Worm (Caenorhabditis elegans) whole organism, L3 larva: ENCODE data around the gene Y75B8A.6.

Experiments used
- R02D3.7 ChIP-seq: fragments of 150-350 bp; optimal IDR thresholded peaks from 2 replicates; lab custom pipeline; 2014; ENCODE audit warnings: missing biosample characterization, missing genetic modification characterization
- ama-1 ChIP-seq: fragments of 150-350 bp; optimal IDR thresholded peaks from 2 replicates; lab custom pipeline; 2018
- ceh-16 ChIP-seq: sonication (generic microtip); optimal IDR thresholded peaks from 2 replicates; lab custom pipeline; 2017; ENCODE audit warnings: missing biosample characterization, missing genetic modification characterization
- ceh-28 ChIP-seq: fragments of 150-350 bp; optimal IDR thresholded peaks from 2 replicates; lab custom pipeline; 2014; ENCODE audit warnings: missing biosample characterization, missing genetic modification reagents, missing genetic modification characterization
- ceh-9 ChIP-seq: sonication (generic microtip); optimal IDR thresholded peaks from 2 replicates; lab custom pipeline; 2018; ENCODE audit warnings: missing biosample characterization, missing genetic modification characterization
- daf-12 ChIP-seq: fragments of 150-350 bp; optimal IDR thresholded peaks from 2 replicates; lab custom pipeline; 2014; ENCODE audit warnings: missing biosample characterization, missing genetic modification reagents, missing genetic modification characterization
- egl-27 ChIP-seq: sonication (generic microtip); optimal IDR thresholded peaks from 4 replicates; lab custom pipeline; 2017; ENCODE audit warnings: missing biosample characterization, missing genetic modification reagents, missing genetic modification characterization
- egl-5 ChIP-seq: fragments of 150-350 bp; optimal IDR thresholded peaks from 2 replicates; lab custom pipeline; 2017; ENCODE audit warnings: missing biosample characterization, missing genetic modification reagents, missing genetic modification characterization, inconsistent platforms
- eor-1 ChIP-seq, 2 experiments: fragments of 150-350 bp; optimal IDR thresholded peaks; 2 replicates each; lab custom pipeline; 2014 to 2018; ENCODE audit warnings: missing biosample characterization in 2 of 2, missing genetic modification characterization in 2 of 2
- fkh-10 ChIP-seq: sonication (generic microtip); optimal IDR thresholded peaks from 2 replicates; lab custom pipeline; 2017; ENCODE audit warnings: missing biosample characterization, missing genetic modification reagents, missing genetic modification characterization
- fkh-2 ChIP-seq: fragments of 150-350 bp; optimal IDR thresholded peaks from 2 replicates; lab custom pipeline; 2014; ENCODE audit warnings: missing biosample characterization, missing genetic modification reagents, missing genetic modification characterization
- hmg-11 ChIP-seq: sonication (generic microtip); optimal IDR thresholded peaks from 2 replicates; lab custom pipeline; 2016; ENCODE audit warnings: missing genetic modification characterization, missing compliant biosample characterization
- jun-1 ChIP-seq: fragments of 150-350 bp; optimal IDR thresholded peaks from 2 replicates; lab custom pipeline; 2014; ENCODE audit warnings: missing biosample characterization, missing genetic modification reagents, missing genetic modification characterization
- lin-15B ChIP-seq: fragments of 150-350 bp; optimal IDR thresholded peaks from 2 replicates; lab custom pipeline; 2014; ENCODE audit warnings: missing biosample characterization, missing genetic modification characterization
- lin-39 ChIP-seq: fragments of 150-350 bp; optimal IDR thresholded peaks from 2 replicates; lab custom pipeline; 2018; ENCODE audit warnings: missing biosample characterization, missing genetic modification reagents, missing genetic modification characterization
- lsy-12 ChIP-seq: sonication (generic microtip); optimal IDR thresholded peaks from 2 replicates; lab custom pipeline; 2016; ENCODE audit warnings: mild to moderate bottlenecking, missing genetic modification characterization, missing compliant biosample characterization
- mdl-1 ChIP-seq: fragments of 150-350 bp; optimal IDR thresholded peaks from 2 replicates; lab custom pipeline; 2014; ENCODE audit warnings: missing biosample characterization, missing genetic modification characterization
- mml-1 ChIP-seq: fragments of 150-350 bp; sonication (generic microtip); optimal IDR thresholded peaks from 3 replicates; lab custom pipeline; 2014; ENCODE audit warnings: missing biosample characterization, missing genetic modification characterization
- nfya-1 ChIP-seq: sonication (generic microtip); optimal IDR thresholded peaks from 2 replicates; lab custom pipeline; 2017; ENCODE audit warnings: missing genetic modification characterization, mild to moderate bottlenecking, missing compliant biosample characterization, antibody characterized with exemption, moderate library complexity; ENCODE audit not compliant: insufficient read depth
- nhr-11 ChIP-seq: fragments of 150-350 bp; optimal IDR thresholded peaks from 2 replicates; lab custom pipeline; 2014; ENCODE audit warnings: missing biosample characterization, missing genetic modification characterization
- nhr-12 ChIP-seq: fragments of 150-350 bp; optimal IDR thresholded peaks from 2 replicates; lab custom pipeline; 2014; ENCODE audit warnings: missing biosample characterization, missing genetic modification characterization
- nhr-23 ChIP-seq: fragments of 150-350 bp; optimal IDR thresholded peaks from 2 replicates; lab custom pipeline; 2014; ENCODE audit warnings: missing biosample characterization, missing genetic modification reagents, missing genetic modification characterization
- nhr-237 ChIP-seq: fragments of 150-350 bp; optimal IDR thresholded peaks from 2 replicates; lab custom pipeline; 2014; ENCODE audit warnings: missing biosample characterization, missing genetic modification characterization
- nhr-28 ChIP-seq: fragments of 150-350 bp; optimal IDR thresholded peaks from 2 replicates; lab custom pipeline; 2014; ENCODE audit warnings: missing biosample characterization, missing genetic modification characterization
- nhr-43 ChIP-seq: sonication (generic microtip); optimal IDR thresholded peaks from 2 replicates; lab custom pipeline; 2016; ENCODE audit warnings: mild to moderate bottlenecking, missing genetic modification characterization, missing compliant biosample characterization; ENCODE audit not compliant: poor library complexity, severe bottlenecking
- nhr-67 ChIP-seq: fragments of 150-350 bp; optimal IDR thresholded peaks from 2 replicates; lab custom pipeline; 2014; ENCODE audit warnings: missing biosample characterization, missing genetic modification characterization
- nhr-76 ChIP-seq: fragments of 150-350 bp; sonication (generic microtip); optimal IDR thresholded peaks from 5 replicates; lab custom pipeline; 2014; ENCODE audit warnings: missing biosample characterization, missing genetic modification characterization
- nhr-77 ChIP-seq: fragments of 150-350 bp; optimal IDR thresholded peaks from 2 replicates; lab custom pipeline; 2014; ENCODE audit warnings: missing biosample characterization, missing genetic modification characterization
- pha-4 ChIP-seq: fragments of 150-350 bp; optimal IDR thresholded peaks from 2 replicates; lab custom pipeline; 2014; ENCODE audit warnings: missing biosample characterization, missing genetic modification reagents, missing genetic modification characterization
- pqm-1 ChIP-seq: fragments of 150-350 bp; optimal IDR thresholded peaks from 2 replicates; lab custom pipeline; 2017; ENCODE audit warnings: missing biosample characterization, missing genetic modification characterization, inconsistent platforms
- sea-2 ChIP-seq: fragments of 150-350 bp; sonication (generic microtip); optimal IDR thresholded peaks from 4 replicates; lab custom pipeline; 2014; ENCODE audit warnings: missing biosample characterization, missing genetic modification reagents, missing genetic modification characterization
- skn-1 ChIP-seq: fragments of 150-350 bp; optimal IDR thresholded peaks from 2 replicates; lab custom pipeline; 2014; ENCODE audit warnings: missing biosample characterization, missing genetic modification characterization
- snpc-4 ChIP-seq: fragments of 150-350 bp; optimal IDR thresholded peaks from 2 replicates; lab custom pipeline; 2014; ENCODE audit warnings: missing biosample characterization, missing genetic modification characterization
- tbx-2 ChIP-seq: sonication (generic microtip); optimal IDR thresholded peaks from 2 replicates; lab custom pipeline; 2016; ENCODE audit warnings: mild to moderate bottlenecking, missing genetic modification characterization, missing compliant biosample characterization
- unc-39 ChIP-seq: sonication (generic microtip); optimal IDR thresholded peaks from 4 replicates; lab custom pipeline; 2017; ENCODE audit warnings: missing biosample characterization, missing genetic modification characterization
- unc-62 ChIP-seq: fragments of 150-350 bp; sonication (generic microtip); optimal IDR thresholded peaks from 4 replicates; lab custom pipeline; 2014; ENCODE audit warnings: missing biosample characterization, missing genetic modification reagents, missing genetic modification characterization
- zag-1 ChIP-seq: fragments of 150-350 bp; optimal IDR thresholded peaks from 2 replicates; lab custom pipeline; 2014; ENCODE audit warnings: missing biosample characterization, missing genetic modification characterization
- ztf-11 ChIP-seq: fragments of 150-350 bp; optimal IDR thresholded peaks from 2 replicates; lab custom pipeline; 2014; ENCODE audit warnings: missing biosample characterization, missing genetic modification characterization

Y75B8A.6 gene

ce11 chrIII:12130769-12131168 is 626 bp upstream of the Y75B8A.6 start:
- TF ChIP-seq sea-2: no peak
- TF ChIP-seq nfya-1 (tag; lab: Kevin White, UChicago): no peak
- TF ChIP-seq mml-1: no peak
- no peak for TF ChIP-seq egl-27
- no peak for TF ChIP-seq lin-15B (tag; lab: Kevin White, UChicago)
- no peak for TF ChIP-seq skn-1
- TF ChIP-seq egl-5 (tag; lab: Kevin White, UChicago): no peak
- TF ChIP-seq R02D3.7: no peak
- no peak for TF ChIP-seq nhr-237 (tag; lab: Kevin White, UChicago)
- no peak for TF ChIP-seq snpc-4
- no peak for TF ChIP-seq nhr-23
- TF ChIP-seq nhr-28 (tag; lab: Kevin White, UChicago): no peak
- no peak for TF ChIP-seq hmg-11 (tag; lab: Kevin White, UChicago)
- no peak for TF ChIP-seq unc-62
- no peak for TF ChIP-seq nhr-76 (tag; lab: Kevin White, UChicago)
- no peak for TF ChIP-seq unc-39 (tag; lab: Kevin White, UChicago)
- TF ChIP-seq fkh-10 (GFP tag; lab: Kevin White, UChicago): no peak
- TF ChIP-seq nhr-12 (tag; lab: Kevin White, UChicago): no peak
- TF ChIP-seq nhr-11: no peak
- TF ChIP-seq, all 47 proteins: peak for 0

DNA sequence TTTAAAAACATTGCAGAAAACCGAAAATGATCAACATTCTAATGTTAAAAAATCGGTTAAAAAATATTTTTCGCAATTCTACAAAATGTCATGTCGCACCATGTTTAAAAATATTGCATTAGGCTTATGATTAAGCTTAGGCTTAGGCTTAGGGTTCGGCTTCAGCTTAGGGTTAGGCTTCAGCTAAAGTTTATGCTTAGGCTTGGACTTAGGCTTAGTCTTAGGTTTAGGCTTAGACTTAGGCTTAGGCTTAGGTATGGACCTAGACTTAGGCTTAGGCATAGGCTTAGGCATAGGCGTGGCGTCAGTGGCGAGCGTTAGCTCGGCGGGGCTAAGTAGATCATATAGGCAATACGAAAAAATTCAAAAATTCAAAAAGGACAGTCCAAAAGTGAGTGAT is 5.8 kb downstream of the Y75B8A.6 start:
- TF ChIP-seq skn-1: no peak
- no peak for TF ChIP-seq nhr-43 (tag; lab: Kevin White, UChicago)
- no peak for TF ChIP-seq nhr-77 (tag; lab: Kevin White, UChicago)
- TF ChIP-seq zag-1: no peak
- TF ChIP-seq ceh-16 (tag; lab: Kevin White, UChicago): no peak
- TF ChIP-seq ceh-28: no peak
- no peak for TF ChIP-seq sea-2
- TF ChIP-seq nhr-28 (tag; lab: Kevin White, UChicago): no peak
- no peak for TF ChIP-seq pqm-1 (tag; lab: Kevin White, UChicago)
- TF ChIP-seq unc-39 (tag; lab: Kevin White, UChicago): no peak
- TF ChIP-seq snpc-4: no peak
- TF ChIP-seq lin-15B (tag; lab: Kevin White, UChicago): no peak
- no peak for TF ChIP-seq tbx-2 (tag; lab: Kevin White, UChicago)
- TF ChIP-seq daf-12 (tag; lab: Kevin White, UChicago): no peak
- TF ChIP-seq nhr-11: no peak

ce11 chrIII:12123427-12123826 is 6.7 kb downstream of the Y75B8A.6 start:
- TF ChIP-seq eor-1 (tag; optimal IDR thresholded peaks at IDR 0.05; lab: Kevin White, UChicago) (no peak), ceh-9 (tag; lab: Kevin White, UChicago) (no peak)

ce11 chrIII:12121177-12121576 is 9.0 kb downstream of the Y75B8A.6 start:
- TF ChIP-seq ceh-28 (no peak), nhr-67 (no peak), mml-1 (no peak), lin-39 (tag; lab: Kevin White, UChicago) (no peak), skn-1 (no peak), R02D3.7 (no peak), ceh-16 (tag; lab: Kevin White, UChicago) (no peak), nhr-77 (tag; lab: Kevin White, UChicago) (no peak), lin-15B (tag; lab: Kevin White, UChicago) (no peak), sea-2 (no peak), egl-27 (no peak), jun-1 (no peak), nhr-12 (tag; lab: Kevin White, UChicago) (no peak), ama-1 (lab: Kevin White, UChicago) (no peak), pqm-1 (tag; lab: Kevin White, UChicago) (no peak)

DNA sequence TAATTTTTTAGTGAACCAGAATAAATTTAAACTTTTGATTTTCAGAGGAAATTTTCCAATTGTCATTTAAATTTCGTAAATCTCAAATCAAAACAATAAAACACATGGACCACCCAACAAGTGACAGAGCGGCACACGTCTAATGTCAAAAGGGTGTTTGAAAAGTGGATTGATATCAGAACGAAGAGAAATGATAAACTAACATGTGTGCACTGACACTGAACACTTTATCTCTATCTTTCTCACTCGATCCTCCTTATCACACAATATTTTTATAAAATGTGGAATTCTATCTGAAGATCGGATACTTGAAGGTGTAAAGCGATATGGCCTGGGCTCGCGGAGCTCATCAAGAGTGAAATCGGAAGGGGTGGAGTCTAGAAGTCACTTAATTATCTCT is 10.5 kb downstream of the Y75B8A.6 start:
- no peak for TF ChIP-seq tbx-2 (tag; lab: Kevin White, UChicago)
- no peak for TF ChIP-seq pqm-1 (tag; lab: Kevin White, UChicago)
- TF ChIP-seq ceh-9 (tag; lab: Kevin White, UChicago): no peak
- TF ChIP-seq nhr-67: no peak
- no peak for TF ChIP-seq mdl-1
- no peak for TF ChIP-seq egl-5 (tag; lab: Kevin White, UChicago)
- no peak for TF ChIP-seq lin-39 (tag; lab: Kevin White, UChicago)
- TF ChIP-seq nfya-1 (tag; lab: Kevin White, UChicago): no peak
- TF ChIP-seq mml-1: no peak
- no peak for TF ChIP-seq ztf-11 (tag; lab: Kevin White, UChicago)
- TF ChIP-seq lsy-12 (tag; lab: Kevin White, UChicago): no peak
- no peak for TF ChIP-seq nhr-23
- no peak for TF ChIP-seq pha-4
- TF ChIP-seq ama-1 (lab: Kevin White, UChicago): no peak
- no peak for TF ChIP-seq nhr-43 (tag; lab: Kevin White, UChicago)
- TF ChIP-seq fkh-2 (tag; lab: Kevin White, UChicago): no peak
- TF ChIP-seq egl-27: no peak
- no peak for TF ChIP-seq hmg-11 (tag; lab: Kevin White, UChicago)
